Worm (Caenorhabditis elegans): ENCODE data around the gene ife-2.

Gene ife-2

ce11 chrX:390469-390868 lies 8.0 kb upstream of the ife-2 start, which contains the start of gene R04A9.9:
Gene R04A9.9, minus strand, starts transcription at chrX:390569.
- TF ChIP-seq unc-62 (GFP tag; optimal IDR thresholded peaks at IDR 0.05) = no peak
- no peak for TF ChIP-seq elt-3 (tag; optimal IDR thresholded peaks at IDR 0.05)
- TF ChIP-seq lin-13 (GFP tag; optimal IDR thresholded peaks at IDR 0.05) = no peak
- TF ChIP-seq fos-1 (tag; optimal IDR thresholded peaks at IDR 0.05) = no peak
- no peak for TF ChIP-seq blmp-1 (tag; optimal IDR thresholded peaks at IDR 0.05; ENCODE audit: insufficient read depth)
- no peak for TF ChIP-seq nhr-10 (tag; optimal IDR thresholded peaks at IDR 0.05)
- TF ChIP-seq mbf-1 (tag; optimal IDR thresholded peaks at IDR 0.05) = no peak
- TF ChIP-seq lin-39 (tag; optimal IDR thresholded peaks at IDR 0.05) = no peak

- no peak for TF ChIP-seq crh-2 (tag; optimal IDR thresholded peaks at IDR 0.05)
- no peak for TF ChIP-seq ztf-4 (tag; optimal IDR thresholded peaks at IDR 0.05)
- no peak for TF ChIP-seq ZK546.5 (tag; optimal IDR thresholded peaks at IDR 0.05)
- no peak for TF ChIP-seq fos-1 (tag; optimal IDR thresholded peaks at IDR 0.05)
- TF ChIP-seq nhr-10 (tag; optimal IDR thresholded peaks at IDR 0.05) = no peak
- no peak for TF ChIP-seq peb-1 (tag; optimal IDR thresholded peaks at IDR 0.05)
- no peak for TF ChIP-seq aly-2 (tag; optimal IDR thresholded peaks at IDR 0.05)
- no peak for TF ChIP-seq nhr-23 (tag; optimal IDR thresholded peaks at IDR 0.05)
- no peak for TF ChIP-seq sma-3 (GFP tag; optimal IDR thresholded peaks at IDR 0.05)
- no peak for TF ChIP-seq sma-9 (GFP tag; optimal IDR thresholded peaks at IDR 0.05)
- no peak for TF ChIP-seq sma-9 (tag; optimal IDR thresholded peaks at IDR 0.05)
- TF ChIP-seq zag-1 (tag; optimal IDR thresholded peaks at IDR 0.05) = no peak
- TF ChIP-seq nhr-77 (tag; optimal IDR thresholded peaks at IDR 0.05) = no peak
- TF ChIP-seq nhr-11 (tag; optimal IDR thresholded peaks at IDR 0.05) = no peak
- TF ChIP-seq snpc-4 (tag; optimal IDR thresholded peaks at IDR 0.05) = no peak
- no peak for TF ChIP-seq sem-4 (tag; optimal IDR thresholded peaks at IDR 0.05)
- no peak for TF ChIP-seq lin-13 (GFP tag; optimal IDR thresholded peaks at IDR 0.05)
- TF ChIP-seq ztf-11 (tag; optimal IDR thresholded peaks at IDR 0.05) = no peak
- no peak for TF ChIP-seq F13H6.1 (tag; optimal IDR thresholded peaks at IDR 0.05)
- TF ChIP-seq lin-11 (tag; optimal IDR thresholded peaks at IDR 0.05) = no peak
- no peak for TF ChIP-seq elt-3 (tag; optimal IDR thresholded peaks at IDR 0.05)
Measured at ce11 chrX:389566-389965, 7.1 kb upstream of the ife-2 start.

ce11 chrX:388728-389127 lies 6.2 kb upstream of the ife-2 start, which contains the start of gene ceh-93:
Gene ceh-93, minus strand, starts transcription at chrX:388797.
- TF ChIP-seq unc-55 (GFP tag; optimal IDR thresholded peaks at IDR 0.05) (peak; percentile 58), C34F6.9 (tag; optimal IDR thresholded peaks at IDR 0.05) (peak; percentile 52), nhr-129 (tag; optimal IDR thresholded peaks at IDR 0.05) (peak; percentile 36), nhr-25 (tag; optimal IDR thresholded peaks at IDR 0.05) (no peak), lin-11 (tag; optimal IDR thresholded peaks at IDR 0.05) (no peak), unc-39 (tag; optimal IDR thresholded peaks at IDR 0.05) (no peak), sem-4 (tag; optimal IDR thresholded peaks at IDR 0.05) (no peak), F13H6.1 (tag; optimal IDR thresholded peaks at IDR 0.05) (no peak), peb-1 (tag; optimal IDR thresholded peaks at IDR 0.05) (no peak), lin-13 (GFP tag; optimal IDR thresholded peaks at IDR 0.05) (no peak)

ce11 chrX:381029-381428 lies 1.5 kb downstream of the ife-2 start:
- TF ChIP-seq lin-11 (tag; optimal IDR thresholded peaks at IDR 0.05) (peak; percentile 11), Y55F3AM.14 (GFP tag; optimal IDR thresholded peaks at IDR 0.05) (no peak), nhr-129 (tag; optimal IDR thresholded peaks at IDR 0.05) (peak; percentile 0), nhr-77 (tag; optimal IDR thresholded peaks at IDR 0.05) (no peak)

- no peak for TF ChIP-seq ztf-1 (GFP tag; conservative IDR thresholded peaks at IDR 0.05)
- TF ChIP-seq blmp-1 (tag; optimal IDR thresholded peaks at IDR 0.05; ENCODE audit: insufficient read depth) = no peak
- no peak for TF ChIP-seq lin-11 (tag; optimal IDR thresholded peaks at IDR 0.05)
- no peak for TF ChIP-seq mbf-1 (tag; optimal IDR thresholded peaks at IDR 0.05)
- no peak for TF ChIP-seq nhr-23 (tag; optimal IDR thresholded peaks at IDR 0.05)
- no peak for TF ChIP-seq mdl-1 (tag; optimal IDR thresholded peaks at IDR 0.05)
- no peak for TF ChIP-seq ceh-82 (tag; optimal IDR thresholded peaks at IDR 0.05)
- no peak for TF ChIP-seq elt-3 (tag; optimal IDR thresholded peaks at IDR 0.05)
- TF ChIP-seq Y55F3AM.14 (GFP tag; optimal IDR thresholded peaks at IDR 0.05) = no peak
- TF ChIP-seq peb-1 (tag; optimal IDR thresholded peaks at IDR 0.05) = no peak
- TF ChIP-seq ceh-16 (tag; optimal IDR thresholded peaks at IDR 0.05) = no peak
Measured at ce11 chrX:380505-380904, 2.0 kb downstream of the ife-2 start, which contains the start of gene R04A9.3. Gene R04A9.3, minus strand, starts transcription at chrX:380605.

All from whole organism, L2 larva.